Fruit fly (Drosophila melanogaster) whole organism, prepupa: ENCODE data around the gene Cby.

Source experiments
- CG16779 ChIP-seq: fragments of 200-800 bp; sonication (Bioruptor generic); optimal IDR thresholded peaks from 3 replicates; lab custom pipeline; 2017; ENCODE audit warnings: missing biosample characterization, mild to moderate bottlenecking, missing genetic modification characterization
- Hr38 ChIP-seq: sonication (Bioruptor generic); optimal IDR thresholded peaks from 2 replicates; lab custom pipeline; 2016; ENCODE audit warnings: missing biosample characterization, missing genetic modification characterization
- Hr39 ChIP-seq: fragments of 200-800 bp; sonication (Bioruptor generic); optimal IDR thresholded peaks from 2 replicates; lab custom pipeline; 2016; ENCODE audit warnings: missing biosample characterization, missing genetic modification characterization
- Sox14 ChIP-seq: fragments of 200-800 bp; sonication (Bioruptor generic); optimal IDR thresholded peaks from 3 replicates; lab custom pipeline; 2016; ENCODE audit warnings: missing biosample characterization, missing genetic modification characterization
- achi ChIP-seq: fragments of 200-800 bp; sonication (Bioruptor generic); optimal IDR thresholded peaks from 3 replicates; lab custom pipeline; 2016; ENCODE audit warnings: missing biosample characterization, missing genetic modification characterization
- fkh ChIP-seq: fragments of 200-800 bp; sonication (Bioruptor generic); optimal IDR thresholded peaks from 3 replicates; lab custom pipeline; 2017; ENCODE audit warnings: missing biosample characterization, mild to moderate bottlenecking, missing genetic modification characterization, moderate library complexity
- salr ChIP-seq, 2 experiments: fragments of 200-800 bp; sonication (Bioruptor generic); optimal IDR thresholded peaks; 3 replicates each; lab custom pipeline; 2016 to 2018; ENCODE audit warnings: missing biosample characterization in 2 of 2, missing genetic modification characterization in 2 of 2, mild to moderate bottlenecking in 1 of 2
- spab ChIP-seq: fragments of 200-800 bp; sonication (Bioruptor generic); optimal IDR thresholded peaks from 2 replicates; lab custom pipeline; 2017; ENCODE audit warnings: missing biosample characterization, mild to moderate bottlenecking, missing genetic modification characterization, missing genetic modification reagents

dm6 chr3R:21863817-21864384, 3.9 kb upstream of the Cby start:
- TF ChIP-seq CG16779 (tag; lab: Kevin White, UChicago) (no peak), Hr39 (no peak), fkh (GFP tag; lab: Kevin White, UChicago) (no peak), Sox14 (GFP tag; lab: Kevin White, UChicago) (no peak), salr (GFP tag; optimal IDR thresholded peaks at IDR 0.05; lab: Kevin White, UChicago) (no peak), achi (GFP tag; lab: Kevin White, UChicago) (no peak), spab (GFP tag; lab: Kevin White, UChicago) (no peak), Hr38 (GFP tag; lab: Kevin White, UChicago) (no peak)
